Worm (Caenorhabditis elegans) whole organism, L3 larva: ENCODE results near the gene sdz-15.

ENCODE experiments used
- ceh-9 ChIP-seq: sonication (generic microtip); optimal IDR thresholded peaks from 2 replicates; lab custom pipeline; 2018; ENCODE audit warnings: missing biosample characterization, missing genetic modification characterization
- snpc-4 ChIP-seq: fragments of 150-350 bp; optimal IDR thresholded peaks from 2 replicates; lab custom pipeline; 2014; ENCODE audit warnings: missing biosample characterization, missing genetic modification characterization

DNA sequence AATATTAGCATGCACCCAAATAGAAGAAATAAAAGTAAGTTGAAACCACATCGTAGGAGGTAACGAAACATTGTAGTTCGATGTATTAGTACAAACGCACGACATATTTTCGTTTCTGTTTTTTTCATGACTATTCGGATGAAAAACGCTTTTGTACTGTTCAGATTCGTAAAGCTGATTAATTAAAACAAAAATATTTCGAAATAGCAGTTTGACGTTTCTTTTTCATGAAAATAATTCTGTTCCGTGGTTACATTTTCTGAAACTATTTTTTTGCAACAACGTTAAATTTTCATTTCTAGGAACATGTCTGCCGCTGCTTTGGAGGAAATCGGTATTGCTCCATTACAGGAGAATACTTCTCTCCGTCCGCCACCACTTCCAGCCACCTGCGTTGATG is 8.8 kb upstream of the sdz-15 start, which contains the start of gene rpt-3:
- no peak for TF ChIP-seq ceh-9 (tag; lab: Kevin White, UChicago)
- TF ChIP-seq snpc-4 (tag; lab: Kevin White, UChicago), result no peak
